Worm (Caenorhabditis elegans) whole organism, midembryonic: ENCODE data around the gene C08G5.6.
A peak's percentile ranks its signal among the peaks of the same experiment; 100 is the strongest.

Source experiments
- T22C8.4 ChIP-seq: fragments of 200-800 bp; sonication (Bioruptor generic); IDR thresholded peaks from 2 replicates; pipeline ENCODE4 v1.3.6; 2022; ENCODE audit warnings: missing genetic modification characterization, missing compliant biosample characterization
- cog-1 ChIP-seq: sonication (generic microtip); optimal IDR thresholded peaks from 2 replicates; lab custom pipeline; 2016; ENCODE audit warnings: missing genetic modification characterization, missing compliant biosample characterization
- flt-1 ChIP-seq: fragments of 200-800 bp; sonication (Bioruptor generic); IDR thresholded peaks from 2 replicates; pipeline ENCODE4 v1.3.6; 2022; ENCODE audit warnings: missing genetic modification characterization, missing compliant biosample characterization
- klf-2 ChIP-seq: fragments of 200-800 bp; sonication (Bioruptor generic); conservative IDR thresholded peaks from 2 replicates; pipeline ENCODE4 v1.3.6; 2022; ENCODE audit warnings: missing genetic modification reagents, missing genetic modification characterization, missing compliant biosample characterization
- med-1 ChIP-seq: sonication (generic microtip); optimal IDR thresholded peaks from 2 replicates; lab custom pipeline; 2017; ENCODE audit warnings: missing genetic modification characterization, mild to moderate bottlenecking, missing compliant biosample characterization, antibody characterized with exemption, missing genetic modification reagents; ENCODE audit not compliant: insufficient read depth
- ref-1 ChIP-seq: fragments of 200-800 bp; sonication (Bioruptor generic); conservative IDR thresholded peaks from 2 replicates; pipeline ENCODE4 v1.3.6; 2022; ENCODE audit warnings: missing genetic modification reagents, missing genetic modification characterization, missing compliant biosample characterization
- tab-1 ChIP-seq: fragments of 200-800 bp; sonication (Bioruptor generic); IDR thresholded peaks from 2 replicates; pipeline ENCODE4 v1.3.6; 2022; ENCODE audit warnings: missing genetic modification characterization, missing compliant biosample characterization
- ztf-23 ChIP-seq: fragments of 200-800 bp; sonication (Bioruptor generic); IDR thresholded peaks from 2 replicates; pipeline ENCODE4 v1.3.6; 2022; ENCODE audit warnings: missing genetic modification reagents, missing genetic modification characterization, missing compliant biosample characterization
- ztf-29 ChIP-seq: fragments of 200-800 bp; sonication (Bioruptor generic); IDR thresholded peaks from 2 replicates; pipeline ENCODE4 v1.3.6; 2022; ENCODE audit warnings: missing genetic modification reagents, missing genetic modification characterization, missing compliant biosample characterization

C08G5.6 gene

ce11 chrII:754971-755370, 15.4 kb upstream of the C08G5.6 start:
- TF ChIP-seq ztf-29 (GFP tag; lab: Robert Waterston, UW) (no peak), ref-1 (GFP tag; lab: Robert Waterston, UW) (no peak), klf-2 (GFP tag; lab: Robert Waterston, UW) (no peak), ztf-23 (GFP tag; lab: Robert Waterston, UW) (no peak), cog-1 (tag; lab: Kevin White, UChicago) (no peak), flt-1 (GFP tag; lab: Robert Waterston, UW) (no peak), T22C8.4 (GFP tag; lab: Robert Waterston, UW) (no peak), med-1 (GFP tag; lab: Kevin White, UChicago) (no peak), tab-1 (GFP tag; lab: Robert Waterston, UW) (no peak)

- TF ChIP-seq ztf-29 (GFP tag; lab: Robert Waterston, UW), result no peak
- no peak for TF ChIP-seq tab-1 (GFP tag; lab: Robert Waterston, UW)
- TF ChIP-seq klf-2 (GFP tag; lab: Robert Waterston, UW), result no peak
- peak; percentile 65 for TF ChIP-seq T22C8.4 (GFP tag; lab: Robert Waterston, UW)
- TF ChIP-seq ztf-23 (GFP tag; lab: Robert Waterston, UW), result no peak
These were observed 14.2 kb upstream of the C08G5.6 start for ce11 chrII:756161-756560.

ce11 chrII:757224-757623, 13.1 kb upstream of the C08G5.6 start:
- TF ChIP-seq T22C8.4 (GFP tag; lab: Robert Waterston, UW) (no peak), ref-1 (GFP tag; lab: Robert Waterston, UW) (no peak), klf-2 (GFP tag; lab: Robert Waterston, UW) (no peak), flt-1 (GFP tag; lab: Robert Waterston, UW) (no peak), cog-1 (tag; lab: Kevin White, UChicago) (no peak), tab-1 (GFP tag; lab: Robert Waterston, UW) (no peak), med-1 (GFP tag; lab: Kevin White, UChicago) (no peak), ztf-23 (GFP tag; lab: Robert Waterston, UW) (no peak), ztf-29 (GFP tag; lab: Robert Waterston, UW) (no peak)

ce11 chrII:759788-760187, 10.6 kb upstream of the C08G5.6 start:
- TF ChIP-seq ref-1 (GFP tag; lab: Robert Waterston, UW) (no peak), klf-2 (GFP tag; lab: Robert Waterston, UW) (no peak), ztf-23 (GFP tag; lab: Robert Waterston, UW) (no peak), tab-1 (GFP tag; lab: Robert Waterston, UW) (no peak), flt-1 (GFP tag; lab: Robert Waterston, UW) (no peak), cog-1 (tag; lab: Kevin White, UChicago) (no peak), med-1 (GFP tag; lab: Kevin White, UChicago) (no peak), T22C8.4 (GFP tag; lab: Robert Waterston, UW) (no peak), ztf-29 (GFP tag; lab: Robert Waterston, UW) (no peak)

- TF ChIP-seq ref-1 (GFP tag; lab: Robert Waterston, UW) (no peak), flt-1 (GFP tag; lab: Robert Waterston, UW) (no peak), tab-1 (GFP tag; lab: Robert Waterston, UW) (no peak), ztf-29 (GFP tag; lab: Robert Waterston, UW) (no peak), med-1 (GFP tag; lab: Kevin White, UChicago) (no peak), cog-1 (tag; lab: Kevin White, UChicago) (no peak), ztf-23 (GFP tag; lab: Robert Waterston, UW) (no peak), klf-2 (GFP tag; lab: Robert Waterston, UW) (no peak), T22C8.4 (GFP tag; lab: Robert Waterston, UW) (no peak)
These were observed 10.1 kb upstream of the C08G5.6 start for ce11 chrII:760276-760675.

ce11 chrII:762942-763341, 7.4 kb upstream of the C08G5.6 start:
- no peak for TF ChIP-seq ztf-23 (GFP tag; lab: Robert Waterston, UW)
- no peak for TF ChIP-seq flt-1 (GFP tag; lab: Robert Waterston, UW)

ce11 chrII:764385-764784, 6.0 kb upstream of the C08G5.6 start:
- TF ChIP-seq T22C8.4 (GFP tag; lab: Robert Waterston, UW) (no peak), flt-1 (GFP tag; lab: Robert Waterston, UW) (no peak), tab-1 (GFP tag; lab: Robert Waterston, UW) (no peak), med-1 (GFP tag; lab: Kevin White, UChicago) (no peak), ztf-29 (GFP tag; lab: Robert Waterston, UW) (no peak), ref-1 (GFP tag; lab: Robert Waterston, UW) (no peak), ztf-23 (GFP tag; lab: Robert Waterston, UW) (no peak), cog-1 (tag; lab: Kevin White, UChicago) (no peak), klf-2 (GFP tag; lab: Robert Waterston, UW) (no peak)

ce11 chrII:765219-765618, 5.1 kb upstream of the C08G5.6 start, which contains the start of gene C08G5.7:
C08G5.7 (minus strand) TSS chrII:765319.
- no peak for TF ChIP-seq cog-1 (tag; lab: Kevin White, UChicago)
- no peak for TF ChIP-seq med-1 (GFP tag; lab: Kevin White, UChicago)
- no peak for TF ChIP-seq flt-1 (GFP tag; lab: Robert Waterston, UW)
- TF ChIP-seq ztf-29 (GFP tag; lab: Robert Waterston, UW), result no peak
- no peak for TF ChIP-seq klf-2 (GFP tag; lab: Robert Waterston, UW)
- no peak for TF ChIP-seq ref-1 (GFP tag; lab: Robert Waterston, UW)
- no peak for TF ChIP-seq T22C8.4 (GFP tag; lab: Robert Waterston, UW)
- no peak for TF ChIP-seq tab-1 (GFP tag; lab: Robert Waterston, UW)
- no peak for TF ChIP-seq ztf-23 (GFP tag; lab: Robert Waterston, UW)

ce11 chrII:769250-769649, 1.1 kb upstream of the C08G5.6 start:
- TF ChIP-seq klf-2 (GFP tag; lab: Robert Waterston, UW) (no peak), T22C8.4 (GFP tag; lab: Robert Waterston, UW) (no peak), cog-1 (tag; lab: Kevin White, UChicago) (no peak), ref-1 (GFP tag; lab: Robert Waterston, UW) (no peak), med-1 (GFP tag; lab: Kevin White, UChicago) (no peak), ztf-23 (GFP tag; lab: Robert Waterston, UW) (no peak), flt-1 (GFP tag; lab: Robert Waterston, UW) (no peak), ztf-29 (GFP tag; lab: Robert Waterston, UW) (no peak), tab-1 (GFP tag; lab: Robert Waterston, UW) (no peak)
